Worm (Caenorhabditis elegans) whole organism, L4 larva: ENCODE data around the gene nas-7.

Source experiments
- D1046.2 ChIP-seq: fragments of 200-800 bp; sonication (Bioruptor generic); IDR thresholded peaks from 2 replicates; pipeline ENCODE4 v1.3.6; 2022; ENCODE audit warnings: missing genetic modification characterization, missing compliant biosample characterization
- F10B5.3 ChIP-seq: sonication (generic microtip); optimal IDR thresholded peaks from 2 replicates; lab custom pipeline; 2016; ENCODE audit warnings: mild to moderate bottlenecking, missing genetic modification characterization, missing compliant biosample characterization
- F26F4.8 ChIP-seq: fragments of 200-800 bp; sonication (Bioruptor generic); conservative IDR thresholded peaks from 2 replicates; pipeline ENCODE4 v1.3.6; 2022; ENCODE audit warnings: missing genetic modification characterization, missing compliant biosample characterization
- R02D3.7 ChIP-seq: fragments of 150-350 bp; sonication (generic microtip); optimal IDR thresholded peaks from 3 replicates; lab custom pipeline; 2014; ENCODE audit warnings: missing biosample characterization, missing genetic modification characterization
- Y48G9A.11 ChIP-seq: fragments of 200-800 bp; sonication (Bioruptor generic); IDR thresholded peaks from 2 replicates; pipeline ENCODE4 v1.3.6; 2022; ENCODE audit warnings: missing genetic modification reagents, missing genetic modification characterization, missing compliant biosample characterization
- Y5F2A.4 ChIP-seq: fragments of 200-800 bp; sonication (Bioruptor generic); optimal IDR thresholded peaks from 2 replicates; lab custom pipeline; 2018; ENCODE audit warnings: mild to moderate bottlenecking, missing genetic modification characterization, missing compliant biosample characterization
- ZK546.5 ChIP-seq, 2 experiments: sonication (generic microtip); optimal IDR thresholded peaks; 2 replicates each; lab custom pipeline; 2017; ENCODE audit warnings: missing biosample characterization in 2 of 2, missing genetic modification characterization in 2 of 2
- aha-1 ChIP-seq: fragments of 150-350 bp; peaks from one replicate; lab custom pipeline; 2014; ENCODE audit warnings: missing biosample characterization, missing genetic modification characterization
- aly-2 ChIP-seq: sonication (generic microtip); optimal IDR thresholded peaks from 2 replicates; lab custom pipeline; 2018; ENCODE audit warnings: missing biosample characterization, missing genetic modification characterization
- arid-1 ChIP-seq: fragments of 200-800 bp; sonication (Bioruptor generic); conservative IDR thresholded peaks from 2 replicates; pipeline ENCODE4 v1.3.6; 2022; ENCODE audit warnings: missing genetic modification reagents, missing genetic modification characterization, missing compliant biosample characterization
- ceh-20 ChIP-seq: fragments of 200-800 bp; sonication (Bioruptor generic); IDR thresholded peaks from 2 replicates; pipeline ENCODE4 v1.3.6; 2022; ENCODE audit warnings: missing genetic modification reagents, missing genetic modification characterization, missing compliant biosample characterization
- ces-1 ChIP-seq: fragments of 150-350 bp; sonication (generic microtip); optimal IDR thresholded peaks from 4 replicates; lab custom pipeline; 2014; ENCODE audit warnings: missing biosample characterization, missing genetic modification reagents, missing genetic modification characterization
- daf-12 ChIP-seq: fragments of 150-350 bp; optimal IDR thresholded peaks from 2 replicates; lab custom pipeline; 2014; ENCODE audit warnings: missing biosample characterization, missing genetic modification reagents, missing genetic modification characterization
- daf-16 ChIP-seq, 3 experiments: sonication (generic microtip); optimal IDR thresholded peaks; 2 replicates each; lab custom pipeline; 2016 to 2017; ENCODE audit warnings: missing genetic modification characterization in 3 of 3, missing genetic modification reagents in 3 of 3, mild to moderate bottlenecking in 2 of 3, missing compliant biosample characterization in 2 of 3, missing biosample characterization in 1 of 3, moderate library complexity in 1 of 3
- daf-8 ChIP-seq: fragments of 200-800 bp; sonication (Bioruptor generic); IDR thresholded peaks from 2 replicates; pipeline ENCODE4 v1.3.6; 2022; ENCODE audit warnings: missing genetic modification characterization, missing compliant biosample characterization
- dmd-8 ChIP-seq: fragments of 200-800 bp; sonication (Bioruptor generic); IDR thresholded peaks from 2 replicates; pipeline ENCODE4 v1.3.6; 2022; ENCODE audit warnings: missing genetic modification characterization, missing compliant biosample characterization
- dmd-9 ChIP-seq: fragments of 200-800 bp; sonication (Bioruptor generic); IDR thresholded peaks from 2 replicates; pipeline ENCODE4 v1.3.6; 2022; ENCODE audit warnings: missing genetic modification reagents, missing genetic modification characterization, missing compliant biosample characterization
- dpl-1 ChIP-seq: fragments of 150-350 bp; optimal IDR thresholded peaks from 2 replicates; lab custom pipeline; 2014; ENCODE audit warnings: missing biosample characterization, missing genetic modification reagents, missing genetic modification characterization
- egl-43 ChIP-seq: fragments of 200-800 bp; sonication (Bioruptor generic); IDR thresholded peaks from 2 replicates; pipeline ENCODE4 v1.3.6; 2022; ENCODE audit warnings: missing genetic modification reagents, missing genetic modification characterization, missing compliant biosample characterization
- hlh-11 ChIP-seq: fragments of 200-800 bp; sonication (Bioruptor generic); optimal IDR thresholded peaks from 2 replicates; lab custom pipeline; 2018; ENCODE audit warnings: mild to moderate bottlenecking, missing genetic modification characterization, missing compliant biosample characterization
- hmg-1.1 ChIP-seq: fragments of 200-800 bp; sonication (Bioruptor generic); IDR thresholded peaks from 2 replicates; pipeline ENCODE4 v1.3.6; 2022; ENCODE audit warnings: missing genetic modification reagents, missing genetic modification characterization, missing compliant biosample characterization
- jun-1 ChIP-seq: fragments of 150-350 bp; optimal IDR thresholded peaks from 2 replicates; lab custom pipeline; 2014; ENCODE audit warnings: missing biosample characterization, missing genetic modification reagents, missing genetic modification characterization
- lin-1 ChIP-seq: fragments of 200-800 bp; sonication (Bioruptor generic); IDR thresholded peaks from 2 replicates; pipeline ENCODE4 v1.3.6; 2022; ENCODE audit warnings: missing genetic modification reagents, missing genetic modification characterization, missing compliant biosample characterization
- lin-38 ChIP-seq: fragments of 200-800 bp; sonication (Bioruptor generic); IDR thresholded peaks from 2 replicates; pipeline ENCODE4 v1.3.6; 2022; ENCODE audit warnings: missing genetic modification reagents, missing genetic modification characterization, missing compliant biosample characterization
- lin-39 ChIP-seq: fragments of 150-350 bp; optimal IDR thresholded peaks from 2 replicates; lab custom pipeline; 2014; ENCODE audit warnings: missing biosample characterization, missing genetic modification reagents, missing genetic modification characterization
- lir-3 ChIP-seq: sonication (generic microtip); optimal IDR thresholded peaks from 2 replicates; lab custom pipeline; 2016; ENCODE audit warnings: mild to moderate bottlenecking, missing genetic modification characterization, missing compliant biosample characterization
- lsy-2 ChIP-seq, 2 experiments: fragments of 150-350 bp in 1 of 2; sonication (generic microtip) in 1 of 2; optimal IDR thresholded peaks; 2 replicates each; lab custom pipeline; 2014 to 2017; ENCODE audit warnings: missing biosample characterization in 2 of 2, missing genetic modification characterization in 2 of 2
- madf-5 ChIP-seq, 2 experiments: fragments of 200-800 bp; sonication (Bioruptor generic); IDR thresholded peaks; 2 replicates each; pipeline ENCODE4 v1.3.6; 2022; ENCODE audit warnings: missing compliant biosample characterization in 2 of 2, missing genetic modification characterization in 2 of 2
- madf-9 ChIP-seq: fragments of 200-800 bp; sonication (Bioruptor generic); conservative IDR thresholded peaks from 2 replicates; pipeline ENCODE4 v1.3.6; 2022; ENCODE audit warnings: missing genetic modification reagents, missing genetic modification characterization, missing compliant biosample characterization
- mdl-1 ChIP-seq, 2 experiments: fragments of 150-350 bp in 1 of 2; sonication (generic microtip) in 1 of 2; optimal IDR thresholded peaks; 2 replicates each; lab custom pipeline; 2014 to 2017; ENCODE audit warnings: missing biosample characterization in 2 of 2, missing genetic modification characterization in 2 of 2
- mep-1 ChIP-seq: fragments of 150-350 bp; sonication (generic microtip); optimal IDR thresholded peaks from 3 replicates; lab custom pipeline; 2014; ENCODE audit warnings: missing biosample characterization, missing genetic modification characterization
- mes-2 ChIP-seq: sonication (generic microtip); optimal IDR thresholded peaks from 2 replicates; lab custom pipeline; 2016; ENCODE audit warnings: missing genotype, mild to moderate bottlenecking, missing genetic modification characterization, missing compliant biosample characterization; ENCODE audit not compliant: poor library complexity, severe bottlenecking
- nhr-11 ChIP-seq: fragments of 150-350 bp; optimal IDR thresholded peaks from 2 replicates; lab custom pipeline; 2014; ENCODE audit warnings: missing biosample characterization, missing genetic modification characterization
- nhr-111 ChIP-seq: fragments of 200-800 bp; sonication (Bioruptor generic); optimal IDR thresholded peaks from 2 replicates; lab custom pipeline; 2018; ENCODE audit warnings: mild to moderate bottlenecking, missing genetic modification characterization, missing compliant biosample characterization
- nhr-28 ChIP-seq: fragments of 150-350 bp; optimal IDR thresholded peaks from 2 replicates; lab custom pipeline; 2014; ENCODE audit warnings: missing biosample characterization, missing genetic modification characterization
- nhr-41 ChIP-seq: fragments of 200-800 bp; sonication (Bioruptor generic); IDR thresholded peaks from 2 replicates; pipeline ENCODE4 v1.3.6; 2022; ENCODE audit warnings: missing genetic modification reagents, missing genetic modification characterization, missing compliant biosample characterization
- nhr-48 ChIP-seq: sonication (generic microtip); optimal IDR thresholded peaks from 2 replicates; lab custom pipeline; 2016; ENCODE audit warnings: mild to moderate bottlenecking, missing genetic modification characterization, missing compliant biosample characterization
- nhr-6 ChIP-seq: fragments of 150-350 bp; optimal IDR thresholded peaks from 2 replicates; lab custom pipeline; 2014; ENCODE audit warnings: missing biosample characterization, missing genetic modification characterization
- saeg-2 ChIP-seq: fragments of 200-800 bp; sonication (Bioruptor generic); IDR thresholded peaks from 2 replicates; pipeline ENCODE4 v1.3.6; 2022; ENCODE audit warnings: missing genetic modification reagents, missing genetic modification characterization, missing compliant biosample characterization
- sdz-12 ChIP-seq: fragments of 200-800 bp; sonication (Bioruptor generic); optimal IDR thresholded peaks from 2 replicates; lab custom pipeline; 2018; ENCODE audit warnings: mild to moderate bottlenecking, missing genetic modification characterization, missing compliant biosample characterization
- skn-1 ChIP-seq: fragments of 150-350 bp; optimal IDR thresholded peaks from 2 replicates; lab custom pipeline; 2014; ENCODE audit warnings: missing biosample characterization, missing genetic modification characterization
- snpc-1.2 ChIP-seq: fragments of 200-800 bp; sonication (Bioruptor generic); IDR thresholded peaks from 2 replicates; pipeline ENCODE4 v1.3.6; 2022; ENCODE audit warnings: missing genetic modification reagents, missing genetic modification characterization, missing compliant biosample characterization
- unc-130 ChIP-seq: sonication (generic microtip); optimal IDR thresholded peaks from 2 replicates; lab custom pipeline; 2016; ENCODE audit warnings: missing genetic modification reagents, missing genetic modification characterization, missing compliant biosample characterization
- unc-39 ChIP-seq: sonication (generic microtip); optimal IDR thresholded peaks from 2 replicates; lab custom pipeline; 2017; ENCODE audit warnings: missing biosample characterization, missing genetic modification characterization
- unc-62 ChIP-seq, 3 experiments: fragments of 150-350 bp in 1 of 3; sonication (generic microtip); optimal IDR thresholded peaks in 2 of 3; peaks in 1 of 3; 1 replicate in 1 of 3; 2 replicates in 2 of 3; lab custom pipeline; 2014 to 2017; ENCODE audit warnings: missing biosample characterization in 3 of 3, missing genetic modification characterization in 3 of 3, missing genetic modification reagents in 3 of 3, missing genotype in 1 of 3
- zfp-3 ChIP-seq: fragments of 200-800 bp; sonication (Bioruptor generic); conservative IDR thresholded peaks from 2 replicates; pipeline ENCODE4 v1.3.6; 2022; ENCODE audit warnings: missing genetic modification reagents, missing genetic modification characterization, missing compliant biosample characterization
- zip-11 ChIP-seq: fragments of 200-800 bp; sonication (Bioruptor generic); IDR thresholded peaks from 2 replicates; pipeline ENCODE4 v1.3.6; 2022; ENCODE audit warnings: missing genetic modification characterization, missing compliant biosample characterization
- zip-2 ChIP-seq: fragments of 150-350 bp; optimal IDR thresholded peaks from 2 replicates; lab custom pipeline; 2014; ENCODE audit warnings: missing biosample characterization, missing genetic modification characterization
- ztf-11 ChIP-seq: fragments of 150-350 bp; optimal IDR thresholded peaks from 2 replicates; lab custom pipeline; 2014; ENCODE audit warnings: missing biosample characterization, missing genetic modification characterization

Gene nas-7

DNA sequence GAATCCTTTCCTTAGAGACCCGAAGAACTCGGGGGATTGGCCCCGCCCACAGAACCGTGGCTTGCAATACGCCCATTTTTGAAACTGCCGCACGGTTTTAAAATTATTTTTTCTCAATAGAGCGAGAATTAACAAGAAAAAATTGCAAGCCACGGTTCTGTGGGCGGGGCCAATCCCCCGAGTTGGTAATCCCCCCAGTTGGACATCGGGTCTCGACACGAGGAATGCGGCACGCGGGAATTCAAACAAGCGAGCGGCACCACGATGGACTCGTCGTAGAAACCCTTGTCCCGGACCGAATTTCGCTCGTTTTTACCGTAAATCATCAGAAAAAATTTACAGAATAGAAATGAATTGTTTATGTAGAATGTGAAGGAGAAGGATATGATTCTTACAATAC is 49.5 kb downstream of the nas-7 start (continued):
- TF ChIP-seq unc-130 (GFP tag; lab: Kevin White, UChicago): peak; percentile 55
- no peak for TF ChIP-seq lin-39 (tag; lab: Kevin White, UChicago)
- no peak for TF ChIP-seq jun-1
- TF ChIP-seq nhr-111: no peak
- TF ChIP-seq F26F4.8 (GFP tag; lab: Robert Waterston, UW): no peak
- TF ChIP-seq dpl-1: no peak
- no peak for TF ChIP-seq hlh-11 (tag; lab: Kevin White, UChicago)
- TF ChIP-seq lin-38 (GFP tag; lab: Robert Waterston, UW): peak; percentile 69
- no peak for TF ChIP-seq nhr-11 (tag; lab: Kevin White, UChicago)
- peak; percentile 15 for TF ChIP-seq mes-2 (tag; lab: Kevin White, UChicago)
- peak; percentile 91 for TF ChIP-seq Y48G9A.11 (GFP tag; lab: Robert Waterston, UW)
- peak; percentile 58; the same call in 1 of the 2 replicates for TF ChIP-seq egl-43 (GFP tag; lab: Robert Waterston, UW)
- TF ChIP-seq D1046.2 (GFP tag; lab: Robert Waterston, UW): no peak
- TF ChIP-seq dmd-9 (GFP tag; lab: Robert Waterston, UW): no peak
- no peak for TF ChIP-seq lir-3 (tag; lab: Kevin White, UChicago)
- TF ChIP-seq daf-8 (GFP tag; lab: Robert Waterston, UW): no peak

DNA sequence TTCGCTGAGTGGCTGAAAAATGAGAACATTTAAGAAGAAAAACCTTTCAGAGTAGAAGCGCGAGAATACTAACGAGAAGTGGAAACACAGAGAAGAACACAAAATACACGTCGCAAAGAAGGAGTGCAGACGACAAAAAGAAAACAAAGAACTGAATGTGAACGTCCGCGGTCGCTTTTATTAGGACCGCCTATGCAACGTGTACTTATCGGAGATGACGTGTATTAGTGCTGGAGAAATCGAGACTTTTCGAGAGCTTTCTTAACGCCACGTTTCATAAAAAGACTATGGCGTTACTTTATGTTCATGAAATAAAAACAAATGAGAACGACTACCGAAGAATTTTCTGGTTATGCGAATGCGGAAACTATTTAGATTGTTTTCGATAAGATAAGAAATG is 50.0 kb downstream of the nas-7 start, which contains the start of gene hsp-4:
hsp-4 (minus strand) TSS at position 139 of the 400 bp plus-strand sequence.
- TF ChIP-seq zfp-3 (GFP tag; lab: Robert Waterston, UW) (no peak), lsy-2 (tag; optimal IDR thresholded peaks at IDR 0.05; lab: Kevin White, UChicago) (peak in 1 of 2 experiments; percentile 45), mep-1 (peak; percentile 25), R02D3.7 (tag; lab: Kevin White, UChicago) (no peak), aha-1 (tag; lab: Kevin White, UChicago) (peak; percentile 60), Y5F2A.4 (GFP tag; lab: Kevin White, UChicago) (no peak), hlh-11 (tag; lab: Kevin White, UChicago) (peak; percentile 41), ZK546.5 (tag; optimal IDR thresholded peaks at IDR 0.05; lab: Kevin White, UChicago) (no peak), hmg-1.1 (GFP tag; lab: Robert Waterston, UW) (no peak), F10B5.3 (tag; lab: Kevin White, UChicago) (no peak), zip-11 (GFP tag; lab: Robert Waterston, UW) (no peak), unc-62 (GFP tag; optimal IDR thresholded peaks at IDR 0.05 in 1 of 2; lab: Kevin White, UChicago) (no peak), unc-62 (tag; optimal IDR thresholded peaks at IDR 0.05; lab: Kevin White, UChicago) (no peak), mdl-1 (tag; optimal IDR thresholded peaks at IDR 0.05; lab: Kevin White, UChicago) (peak in 1 of 2 experiments; percentile 27), zip-2 (no peak), ceh-20 (GFP tag; lab: Robert Waterston, UW) (no peak), aly-2 (no peak), ces-1 (no peak), nhr-48 (peak; percentile 31), unc-39 (tag; lab: Kevin White, UChicago) (no peak), dpl-1 (no peak), mes-2 (tag; lab: Kevin White, UChicago) (no peak), daf-16 (GFP tag; optimal IDR thresholded peaks at IDR 0.05; lab: Kevin White, UChicago) (no peak), daf-16 (tag; optimal IDR thresholded peaks at IDR 0.05; lab: Kevin White, UChicago) (peak; percentile 20), daf-12 (tag; lab: Kevin White, UChicago) (no peak), lin-38 (GFP tag; lab: Robert Waterston, UW) (no peak), saeg-2 (GFP tag; lab: Robert Waterston, UW) (no peak), nhr-28 (tag; lab: Kevin White, UChicago) (peak; percentile 23), nhr-111 (no peak), skn-1 (tag; lab: Kevin White, UChicago) (no peak), ztf-11 (tag; lab: Kevin White, UChicago) (no peak), madf-5 (GFP tag; IDR thresholded peaks at IDR 0.05; lab: Robert Waterston, UW) (no peak), nhr-6 (no peak), nhr-41 (GFP tag; lab: Robert Waterston, UW) (no peak), sdz-12 (GFP tag; lab: Kevin White, UChicago) (no peak), snpc-1.2 (GFP tag; lab: Robert Waterston, UW) (no peak), lin-1 (GFP tag; lab: Robert Waterston, UW) (no peak), arid-1 (no peak), dmd-8 (GFP tag; lab: Robert Waterston, UW) (no peak), madf-9 (GFP tag; lab: Robert Waterston, UW) (no peak)
